Worm (Caenorhabditis elegans) whole organism, dauer: Measurements from ENCODE around the gene aqp-5.

Experiments
- unc-62 ChIP-seq: sonication (generic microtip); optimal IDR thresholded peaks from 2 replicates; lab custom pipeline; 2017; ENCODE audit warnings: missing biosample characterization, missing genetic modification reagents, missing genetic modification characterization

The aqp-5 gene

ce11 chrV:10525902-10526301 is 34.4 kb downstream of the aqp-5 start, which contains the start of the genes C35A5.8 and hda-11:
Gene C35A5.8 (minus strand): TSS chrV:10525908.
Gene hda-11 (plus strand): TSS chrV:10526184.
- TF ChIP-seq unc-62 (GFP tag; lab: Kevin White, UChicago): no peak

- TF ChIP-seq unc-62 (GFP tag; lab: Kevin White, UChicago): no peak
Observed at ce11 chrV:10528500-10528899, 37.0 kb downstream of the aqp-5 start, which contains the start of gene F25D1.3. Gene F25D1.3 (plus strand): TSS chrV:10528724.

ce11 chrV:10529600-10529999 is 38.1 kb downstream of the aqp-5 start:
- TF ChIP-seq unc-62 (GFP tag; lab: Kevin White, UChicago): no peak

- no peak for TF ChIP-seq unc-62 (GFP tag; lab: Kevin White, UChicago)
Observed at ce11 chrV:10532725-10533124, 41.2 kb downstream of the aqp-5 start, which contains the start of gene txt-10. Gene txt-10 (minus strand): TSS chrV:10532825.

- no peak for TF ChIP-seq unc-62 (GFP tag; lab: Kevin White, UChicago)
Observed at ce11 chrV:10535325-10535724, 43.8 kb downstream of the aqp-5 start.

ce11 chrV:10536095-10536691 is 44.6 kb downstream of the aqp-5 start, which contains the start of gene ppm-1.A:
Gene ppm-1.A (minus strand): TSS chrV:10536388.
- no peak for TF ChIP-seq unc-62 (GFP tag; lab: Kevin White, UChicago)

- no peak for TF ChIP-seq unc-62 (GFP tag; lab: Kevin White, UChicago)
Observed at ce11 chrV:10536808-10537207, 45.3 kb downstream of the aqp-5 start.

ce11 chrV:10539114-10539513 is 47.6 kb downstream of the aqp-5 start, which contains the start of gene F25D1.8:
Gene F25D1.8 (plus strand): TSS chrV:10539414.
- no peak for TF ChIP-seq unc-62 (GFP tag; lab: Kevin White, UChicago)

ce11 chrV:10540024-10540423 is 48.5 kb downstream of the aqp-5 start, which contains the start of gene degt-1:
Gene degt-1 (plus strand): TSS chrV:10540324.
- no peak for TF ChIP-seq unc-62 (GFP tag; lab: Kevin White, UChicago)
